Worm (Caenorhabditis elegans) whole organism, early embryonic: ENCODE measurements around the gene C05C10.3.

ENCODE experiments used
- F13C5.2 ChIP-seq: sonication (generic microtip); optimal IDR thresholded peaks from 2 replicates; lab custom pipeline; 2017; ENCODE audit warnings: mild to moderate bottlenecking, missing genetic modification characterization, inconsistent platforms, missing compliant biosample characterization
- ama-1 ChIP-seq: fragments of 150-350 bp; optimal IDR thresholded peaks from 2 replicates; lab custom pipeline; 2014
- ceh-13 ChIP-seq: fragments of 200-800 bp; sonication (Bioruptor generic); optimal IDR thresholded peaks from 2 replicates; lab custom pipeline; 2018; ENCODE audit warnings: mild to moderate bottlenecking, missing genetic modification characterization, missing compliant biosample characterization
- hmbx-1 ChIP-seq: sonication (generic microtip); optimal IDR thresholded peaks from 2 replicates; lab custom pipeline; 2016; ENCODE audit warnings: mild to moderate bottlenecking, missing genetic modification characterization, missing compliant biosample characterization
- hmg-4 ChIP-seq: fragments of 200-800 bp; sonication (Bioruptor generic); optimal IDR thresholded peaks from 2 replicates; lab custom pipeline; 2018; ENCODE audit warnings: mild to moderate bottlenecking, missing genetic modification characterization, missing compliant biosample characterization
- hnd-1 ChIP-seq: sonication (generic microtip); optimal IDR thresholded peaks from 2 replicates; lab custom pipeline; 2016; ENCODE audit warnings: missing genetic modification characterization, missing compliant biosample characterization
- sea-1 ChIP-seq: fragments of 200-800 bp; sonication (Bioruptor generic); conservative IDR thresholded peaks from 2 replicates; pipeline ENCODE4 v1.3.6; 2022; ENCODE audit warnings: missing genetic modification characterization, missing compliant biosample characterization
- tbx-11 ChIP-seq: fragments of 200-800 bp; sonication (Bioruptor generic); IDR thresholded peaks from 2 replicates; pipeline ENCODE4 v1.3.6; 2022; ENCODE audit warnings: missing genetic modification characterization, missing compliant biosample characterization
- tbx-37 ChIP-seq: fragments of 200-800 bp; sonication (Bioruptor generic); conservative IDR thresholded peaks from 2 replicates; pipeline ENCODE4 v1.3.6; 2022; ENCODE audit warnings: missing genetic modification reagents, missing genetic modification characterization, missing compliant biosample characterization
- tra-4 ChIP-seq: sonication (generic microtip); optimal IDR thresholded peaks from 2 replicates; lab custom pipeline; 2017; ENCODE audit warnings: missing genetic modification characterization, missing compliant biosample characterization

DNA sequence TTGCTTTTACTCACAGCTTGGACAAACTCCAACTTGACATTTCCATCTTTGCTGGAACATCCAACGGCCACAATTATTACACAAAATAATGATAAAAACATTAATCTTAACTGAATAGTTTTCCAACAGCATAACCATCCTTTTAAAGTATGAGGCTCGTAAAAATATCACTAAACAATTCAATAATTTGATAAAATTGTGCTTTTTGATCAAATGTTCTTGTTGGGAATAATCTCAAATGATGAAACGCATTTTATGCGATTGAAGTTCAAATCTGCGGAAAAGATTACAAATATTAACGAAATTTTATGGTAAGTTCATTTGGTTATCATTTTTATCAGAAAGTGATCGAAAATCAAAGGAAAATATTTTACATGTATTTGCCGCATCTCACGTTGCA lies 16.2 kb downstream of the C05C10.3 start, which contains the start of gene pho-10:
- TF ChIP-seq tbx-11 (GFP tag; lab: Robert Waterston, UW) (no peak), F13C5.2 (tag; lab: Kevin White, UChicago) (no peak), hmg-4 (GFP tag; lab: Kevin White, UChicago) (no peak), tbx-37 (GFP tag; lab: Robert Waterston, UW) (no peak), hnd-1 (no peak), sea-1 (GFP tag; lab: Robert Waterston, UW) (no peak), tra-4 (no peak), ama-1 (lab: Kevin White, UChicago) (no peak), ceh-13 (no peak), hmbx-1 (tag; lab: Kevin White, UChicago) (no peak)
